Fruit fly (Drosophila melanogaster) whole organism, embryonic: ENCODE results near the gene ato.
A peak's percentile ranks its signal among the peaks of the same experiment; 100 is the strongest.

Source experiments
- ATbp ChIP-seq: fragments of 200-800 bp; sonication (Bioruptor generic); optimal IDR thresholded peaks from 2 replicates; lab custom pipeline; 2017; ENCODE audit warnings: missing biosample characterization, mild to moderate bottlenecking, missing genetic modification characterization, missing genetic modification reagents
- CG10209 ChIP-seq: fragments of 200-800 bp; sonication (Bioruptor generic); optimal IDR thresholded peaks from 3 replicates; lab custom pipeline; 2017; ENCODE audit warnings: missing biosample characterization, mild to moderate bottlenecking, missing genetic modification characterization, missing genetic modification reagents
- CG10267 ChIP-seq: fragments of 200-800 bp; sonication (Bioruptor generic); optimal IDR thresholded peaks from 2 replicates; lab custom pipeline; 2018; ENCODE audit warnings: missing biosample characterization, mild to moderate bottlenecking, missing genetic modification characterization, moderate library complexity
- CG10431 ChIP-seq: fragments of 200-800 bp; sonication (Bioruptor generic); optimal IDR thresholded peaks from 3 replicates; lab custom pipeline; 2018; ENCODE audit warnings: missing biosample characterization, mild to moderate bottlenecking, missing genetic modification characterization
- CG14860 ChIP-seq: fragments of 200-800 bp; sonication (Bioruptor generic); IDR thresholded peaks from 3 replicates; pipeline ENCODE4 v1.3.6; 2022; ENCODE audit warnings: missing biosample characterization, missing genetic modification characterization; ENCODE audit not compliant: partially characterized antibody
- CG1529 ChIP-seq: fragments of 200-800 bp; sonication (Bioruptor generic); optimal IDR thresholded peaks from 3 replicates; lab custom pipeline; 2018; ENCODE audit warnings: missing biosample characterization, missing genetic modification characterization
- CG1602 ChIP-seq: fragments of 200-800 bp; sonication (Bioruptor generic); optimal IDR thresholded peaks from 3 replicates; lab custom pipeline; 2016; ENCODE audit warnings: missing biosample characterization, missing genetic modification characterization
- CG1603 ChIP-seq: fragments of 200-800 bp; sonication (Bioruptor generic); optimal IDR thresholded peaks from 2 replicates; lab custom pipeline; 2019; ENCODE audit warnings: missing biosample characterization, mild to moderate bottlenecking, missing genetic modification characterization, moderate library complexity
- CG17385 ChIP-seq: fragments of 200-800 bp; sonication (Bioruptor generic); optimal IDR thresholded peaks from 3 replicates; lab custom pipeline; 2018; ENCODE audit warnings: missing biosample characterization, mild to moderate bottlenecking, missing genetic modification characterization
- CG18011 ChIP-seq: fragments of 200-800 bp; sonication (Bioruptor generic); optimal IDR thresholded peaks from 2 replicates; lab custom pipeline; 2017; ENCODE audit warnings: missing biosample characterization, missing genetic modification characterization, mild to moderate bottlenecking, moderate library complexity, missing genotype
- CG18764 ChIP-seq: fragments of 200-800 bp; sonication (Bioruptor generic); optimal IDR thresholded peaks from 3 replicates; lab custom pipeline; 2016; ENCODE audit warnings: missing biosample characterization, missing genetic modification characterization
- CG2712 ChIP-seq: fragments of 200-800 bp; optimal IDR thresholded peaks from 3 replicates; lab custom pipeline; 2019; ENCODE audit warnings: missing biosample characterization, mild to moderate bottlenecking, missing genetic modification characterization, moderate library complexity
- CG31365 ChIP-seq: fragments of 200-800 bp; sonication (Bioruptor generic); optimal IDR thresholded peaks from 2 replicates; lab custom pipeline; 2018; ENCODE audit warnings: missing biosample characterization, mild to moderate bottlenecking, missing genetic modification characterization
- CG32767 ChIP-seq: fragments of 200-800 bp; sonication (Bioruptor generic); IDR thresholded peaks from 2 replicates; pipeline ENCODE4 v1.3.6; 2022; ENCODE audit warnings: missing biosample characterization, missing genetic modification characterization
- CG34224 ChIP-seq: fragments of 200-800 bp; sonication (Bioruptor generic); IDR thresholded peaks from 3 replicates; pipeline ENCODE4 v1.3.6; 2022; ENCODE audit warnings: missing biosample characterization, missing genetic modification characterization; ENCODE audit not compliant: partially characterized antibody
- CG34376 ChIP-seq: fragments of 200-800 bp; sonication (Bioruptor generic); optimal IDR thresholded peaks from 2 replicates; lab custom pipeline; 2018; ENCODE audit warnings: missing biosample characterization, mild to moderate bottlenecking, missing genetic modification characterization
- CG3847 ChIP-seq: fragments of 200-800 bp; sonication (Bioruptor generic); IDR thresholded peaks from 2 replicates; pipeline ENCODE4 v1.3.6; 2022; ENCODE audit warnings: missing biosample characterization, missing genetic modification characterization
- CG4707 ChIP-seq: fragments of 200-800 bp; sonication (Bioruptor generic); optimal IDR thresholded peaks from 2 replicates; lab custom pipeline; 2018; ENCODE audit warnings: missing biosample characterization, mild to moderate bottlenecking, missing genetic modification characterization, moderate library complexity
- CG4854 ChIP-seq: fragments of 200-800 bp; sonication (Bioruptor generic); optimal IDR thresholded peaks from 2 replicates; lab custom pipeline; 2016; ENCODE audit warnings: missing biosample characterization, missing genetic modification characterization, inconsistent platforms
- CG6765 ChIP-seq: fragments of 200-800 bp; sonication (Bioruptor generic); optimal IDR thresholded peaks from 3 replicates; lab custom pipeline; 2017; ENCODE audit warnings: missing biosample characterization, mild to moderate bottlenecking, missing genetic modification characterization
- CG7357 ChIP-seq: fragments of 200-800 bp; sonication (Bioruptor generic); IDR thresholded peaks from 3 replicates; pipeline ENCODE4 v1.3.6; 2022; ENCODE audit warnings: missing biosample characterization, missing genetic modification characterization
- CG8281 ChIP-seq: fragments of 200-800 bp; sonication (Bioruptor generic); optimal IDR thresholded peaks from 2 replicates; lab custom pipeline; 2018; ENCODE audit warnings: missing biosample characterization, mild to moderate bottlenecking, missing genetic modification characterization, moderate library complexity
- CG8765 ChIP-seq: fragments of 200-800 bp; sonication (Bioruptor generic); IDR thresholded peaks from 2 replicates; pipeline ENCODE4 v1.3.6; 2022; ENCODE audit warnings: missing biosample characterization, missing genetic modification characterization
- CG9727 ChIP-seq: fragments of 200-800 bp; sonication (Bioruptor generic); optimal IDR thresholded peaks from 3 replicates; lab custom pipeline; 2017; ENCODE audit warnings: missing biosample characterization, mild to moderate bottlenecking, missing genetic modification characterization
- CG9817 ChIP-seq: fragments of 200-800 bp; sonication (Bioruptor generic); optimal IDR thresholded peaks from 2 replicates; lab custom pipeline; 2018; ENCODE audit warnings: missing biosample characterization, mild to moderate bottlenecking, missing genetic modification characterization, moderate library complexity
- Ets65A ChIP-seq: fragments of 200-800 bp; sonication (Bioruptor generic); peaks from one replicate; lab custom pipeline; 2016; ENCODE audit warnings: missing biosample characterization, missing genetic modification characterization
- Ets97D ChIP-seq: fragments of 200-800 bp; sonication (Bioruptor generic); optimal IDR thresholded peaks from 3 replicates; lab custom pipeline; 2016; ENCODE audit warnings: missing biosample characterization, missing genetic modification characterization
- Fer2 ChIP-seq: fragments of 200-800 bp; sonication (Bioruptor generic); optimal IDR thresholded peaks from 2 replicates; lab custom pipeline; 2018; ENCODE audit warnings: missing biosample characterization, mild to moderate bottlenecking, missing genetic modification characterization, moderate library complexity
- H2.0 ChIP-seq: fragments of 200-800 bp; sonication (Bioruptor generic); IDR thresholded peaks from 2 replicates; pipeline ENCODE4 v1.3.6; 2022; ENCODE audit warnings: missing biosample characterization, missing genetic modification characterization
- HLH4C ChIP-seq: fragments of 200-800 bp; sonication (Bioruptor generic); IDR thresholded peaks from 3 replicates; pipeline ENCODE4 v1.3.6; 2022; ENCODE audit warnings: missing biosample characterization, missing genetic modification characterization; ENCODE audit not compliant: partially characterized antibody
- HLH54F ChIP-seq: fragments of 200-800 bp; sonication (Bioruptor generic); optimal IDR thresholded peaks from 3 replicates; lab custom pipeline; 2016; ENCODE audit warnings: missing biosample characterization, missing genetic modification characterization
- MTF-1 ChIP-seq: fragments of 200-800 bp; sonication (Bioruptor generic); optimal IDR thresholded peaks from 2 replicates; lab custom pipeline; 2018; ENCODE audit warnings: missing biosample characterization, mild to moderate bottlenecking, missing genetic modification characterization, borderline replicate concordance
- Mes4 ChIP-seq: fragments of 200-800 bp; sonication (Bioruptor generic); optimal IDR thresholded peaks from 2 replicates; lab custom pipeline; 2016; ENCODE audit warnings: missing biosample characterization, missing genetic modification characterization
- Mrtf ChIP-seq: fragments of 200-800 bp; sonication (Bioruptor generic); IDR thresholded peaks from 3 replicates; pipeline ENCODE4 v1.3.6; 2022; ENCODE audit warnings: missing biosample characterization, missing genetic modification characterization
- NC2α ChIP-seq: fragments of 200-800 bp; sonication (Bioruptor generic); optimal IDR thresholded peaks from 2 replicates; lab custom pipeline; 2016; ENCODE audit warnings: missing biosample characterization, missing genetic modification characterization
- Trl ChIP-seq, 3 experiments: fragments of >200 bp in 2 of 3; fragments of 200-800 bp in 1 of 3; sonication (Bioruptor generic) in 1 of 3; optimal IDR thresholded peaks; 2 replicates in 1 of 3; 3 replicates in 2 of 3; lab custom pipeline; 2016 to 2017; ENCODE audit warnings: missing biosample characterization in 1 of 3, missing genetic modification characterization in 1 of 3
- ac ChIP-seq: fragments of 200-800 bp; sonication (Bioruptor generic); optimal IDR thresholded peaks from 3 replicates; lab custom pipeline; 2017; ENCODE audit warnings: missing biosample characterization, mild to moderate bottlenecking, missing genetic modification characterization
- chinmo ChIP-seq: fragments of 200-800 bp; sonication (Bioruptor generic); IDR thresholded peaks from 4 replicates; pipeline ENCODE4 v1.3.6; 2022; ENCODE audit warnings: missing biosample characterization, missing genetic modification characterization; ENCODE audit not compliant: partially characterized antibody
- corto ChIP-seq: fragments of 200-800 bp; sonication (Bioruptor generic); optimal IDR thresholded peaks from 2 replicates; lab custom pipeline; 2016; ENCODE audit warnings: missing biosample characterization, mild to moderate bottlenecking, missing genetic modification characterization, moderate library complexity
- dati ChIP-seq: fragments of 200-800 bp; sonication (Bioruptor generic); IDR thresholded peaks from 2 replicates; pipeline ENCODE4 v1.3.6; 2022; ENCODE audit warnings: missing biosample characterization, missing genetic modification characterization
- ems ChIP-seq: fragments of 200-800 bp; sonication (Bioruptor generic); optimal IDR thresholded peaks from 3 replicates; lab custom pipeline; 2016; ENCODE audit warnings: missing biosample characterization, missing genetic modification characterization
- eve ChIP-seq, 2 experiments: fragments of >200 bp; optimal IDR thresholded peaks; 2 replicates each; lab custom pipeline; 2017; ENCODE audit warnings: missing biosample characterization in 2 of 2, missing genetic modification characterization in 2 of 2
- gcm2 ChIP-seq: fragments of 200-800 bp; sonication (Bioruptor generic); optimal IDR thresholded peaks from 2 replicates; lab custom pipeline; 2016; ENCODE audit warnings: missing biosample characterization, missing genetic modification characterization
- luna ChIP-seq: fragments of 200-800 bp; sonication (Bioruptor generic); optimal IDR thresholded peaks from 2 replicates; lab custom pipeline; 2016; ENCODE audit warnings: missing biosample characterization, missing genetic modification characterization
- slp2 ChIP-seq: fragments of 200-800 bp; sonication (Bioruptor generic); optimal IDR thresholded peaks from 2 replicates; lab custom pipeline; 2016; ENCODE audit warnings: missing biosample characterization, missing genetic modification characterization
- tap ChIP-seq: fragments of 200-800 bp; optimal IDR thresholded peaks from 3 replicates; lab custom pipeline; 2019; ENCODE audit warnings: missing biosample characterization, mild to moderate bottlenecking, missing genetic modification characterization, moderate library complexity
- ttk ChIP-seq: fragments of 200-800 bp; sonication (Bioruptor generic); IDR thresholded peaks from 2 replicates; pipeline ENCODE4 v2.1.2; 2022; ENCODE audit warnings: missing biosample characterization, missing genetic modification characterization
- unc-4 ChIP-seq: fragments of 200-800 bp; sonication (Bioruptor generic); IDR thresholded peaks from 2 replicates; pipeline ENCODE4 v1.3.6; 2022; ENCODE audit warnings: missing biosample characterization, missing genetic modification characterization; ENCODE audit not compliant: partially characterized antibody
- vnd ChIP-seq: fragments of 200-800 bp; sonication (Bioruptor generic); IDR thresholded peaks from 3 replicates; pipeline ENCODE4 v1.3.6; 2022; ENCODE audit warnings: missing biosample characterization, missing genetic modification characterization; ENCODE audit not compliant: partially characterized antibody
- wdn ChIP-seq: fragments of 200-800 bp; sonication (Bioruptor generic); IDR thresholded peaks from 2 replicates; pipeline ENCODE4 v1.3.6; 2022; ENCODE audit warnings: missing biosample characterization, missing genetic modification characterization
- wor ChIP-seq: fragments of 200-800 bp; sonication (Bioruptor generic); IDR thresholded peaks from 2 replicates; pipeline ENCODE4 v1.3.6; 2022; ENCODE audit warnings: missing biosample characterization, missing genetic modification characterization

ato gene

dm6 chr3R:8233370-8233773 is 44.5 kb upstream of the ato start, which contains the start of gene PolI (continued):
- no peak for TF ChIP-seq CG32767 (GFP tag; lab: Robert Waterston, UW)
- TF ChIP-seq ac (GFP tag; lab: Kevin White, UChicago): no peak
- no peak for TF ChIP-seq gcm2 (GFP tag; lab: Kevin White, UChicago)
- TF ChIP-seq CG1603 (tag; lab: Kevin White, UChicago): peak; percentile 74
- 0 out of 4 replicates have a peak, but pooled peaks have one; percentile 57 for TF ChIP-seq chinmo (GFP tag; lab: Robert Waterston, UW)
- TF ChIP-seq ttk (GFP tag; lab: Robert Waterston, UW): no peak
- no peak for TF ChIP-seq ATbp (GFP tag; lab: Kevin White, UChicago)
- TF ChIP-seq HLH4C (GFP tag; lab: Robert Waterston, UW): no peak
- TF ChIP-seq CG10431 (GFP tag; lab: Kevin White, UChicago): no peak
- peak; percentile 41 for TF ChIP-seq luna (GFP tag; lab: Kevin White, UChicago)
- TF ChIP-seq CG1529: no peak
- TF ChIP-seq CG4707 (GFP tag; lab: Kevin White, UChicago): no peak
- peak; percentile 95 for TF ChIP-seq Ets65A (GFP tag; lab: Kevin White, UChicago)
- peak; percentile 26 for TF ChIP-seq CG4854
- no peak for TF ChIP-seq MTF-1 (GFP tag; lab: Kevin White, UChicago)
- TF ChIP-seq CG9817 (tag; lab: Kevin White, UChicago): no peak
- no peak for TF ChIP-seq Fer2 (tag; lab: Kevin White, UChicago)
- TF ChIP-seq Mes4 (GFP tag; lab: Kevin White, UChicago): no peak
- TF ChIP-seq CG8281 (tag; lab: Kevin White, UChicago): no peak
- no peak for TF ChIP-seq CG18764
- no peak for TF ChIP-seq eve (GFP tag; optimal IDR thresholded peaks at IDR 0.05; lab: Kevin White, UChicago)
- no peak for TF ChIP-seq CG10209 (GFP tag; lab: Kevin White, UChicago)
- TF ChIP-seq CG2712: peak; percentile 28
- TF ChIP-seq dati (GFP tag; lab: Robert Waterston, UW): no peak
- peak; percentile 16 for TF ChIP-seq HLH54F (GFP tag; lab: Kevin White, UChicago)
- TF ChIP-seq CG17385 (GFP tag; lab: Kevin White, UChicago): no peak
- no peak for TF ChIP-seq CG8765
- peak; percentile 2 for TF ChIP-seq ems
- TF ChIP-seq Trl (optimal IDR thresholded peaks at IDR 0.05; lab: Kevin White, UChicago): no peak
- TF ChIP-seq Trl (GFP tag; optimal IDR thresholded peaks at IDR 0.05; lab: Kevin White, UChicago): no peak
- no peak for TF ChIP-seq wor
- no peak for TF ChIP-seq Mrtf (GFP tag; lab: Robert Waterston, UW)
- peak; percentile 20 for TF ChIP-seq NC2α (GFP tag; lab: Kevin White, UChicago)
- peak; percentile 45; the same call in 1 of the 2 replicates for TF ChIP-seq unc-4
- TF ChIP-seq CG6765 (GFP tag; lab: Kevin White, UChicago): no peak
- no peak for TF ChIP-seq H2.0
- no peak for TF ChIP-seq CG7357 (GFP tag; lab: Robert Waterston, UW)
- no peak for TF ChIP-seq CG1602
- TF ChIP-seq wdn (GFP tag; lab: Robert Waterston, UW): no peak
- no peak for TF ChIP-seq CG14860
- TF ChIP-seq CG34376: peak; percentile 8
- no peak for TF ChIP-seq CG18011 (GFP tag; lab: Kevin White, UChicago)
- TF ChIP-seq slp2 (GFP tag; lab: Kevin White, UChicago): no peak
- peak; percentile 65 for TF ChIP-seq CG10267
- TF ChIP-seq corto: no peak
- TF ChIP-seq CG34224: no peak
- peak; percentile 23 for TF ChIP-seq CG31365
- peak; percentile 96 for TF ChIP-seq Ets97D (GFP tag; lab: Kevin White, UChicago)
- peak; percentile 91 for TF ChIP-seq CG3847
- no peak for TF ChIP-seq CG9727 (GFP tag; lab: Kevin White, UChicago)
- TF ChIP-seq vnd (GFP tag; lab: Robert Waterston, UW): no peak
- no peak for TF ChIP-seq tap
